Worm (Caenorhabditis elegans) whole organism, L2 larva: Measurements from ENCODE around the gene Y56A3A.2.

ENCODE experiments used
- ama-1 ChIP-seq: fragments of 150-350 bp; optimal IDR thresholded peaks from 2 replicates; lab custom pipeline; 2018; ENCODE audit warnings: inconsistent platforms
- crh-2 ChIP-seq: sonication (generic microtip); optimal IDR thresholded peaks from 2 replicates; lab custom pipeline; 2017; ENCODE audit warnings: missing biosample characterization, missing genetic modification characterization
- egl-27 ChIP-seq: sonication (generic microtip); optimal IDR thresholded peaks from 3 replicates; lab custom pipeline; 2017; ENCODE audit warnings: missing biosample characterization, missing genetic modification reagents, missing genetic modification characterization
- fos-1 ChIP-seq: fragments of 150-350 bp; optimal IDR thresholded peaks from 2 replicates; lab custom pipeline; 2014; ENCODE audit warnings: missing biosample characterization, missing genetic modification characterization
- nhr-11 ChIP-seq: fragments of 150-350 bp; optimal IDR thresholded peaks from 2 replicates; lab custom pipeline; 2014; ENCODE audit warnings: missing biosample characterization, missing genetic modification characterization
- nhr-6 ChIP-seq: fragments of 150-350 bp; optimal IDR thresholded peaks from 2 replicates; lab custom pipeline; 2014; ENCODE audit warnings: missing biosample characterization, missing genetic modification characterization
- snpc-4 ChIP-seq: fragments of 150-350 bp; optimal IDR thresholded peaks from 2 replicates; lab custom pipeline; 2014; ENCODE audit warnings: missing biosample characterization, missing genetic modification characterization
- unc-55 ChIP-seq: fragments of 150-350 bp; sonication (generic microtip); optimal IDR thresholded peaks from 3 replicates; lab custom pipeline; 2014; ENCODE audit warnings: missing biosample characterization, missing genetic modification reagents, missing genetic modification characterization
- unc-62 ChIP-seq: fragments of 150-350 bp; optimal IDR thresholded peaks from 2 replicates; lab custom pipeline; 2014; ENCODE audit warnings: missing biosample characterization, missing genetic modification reagents, missing genetic modification characterization
- ztf-11 ChIP-seq: sonication (generic microtip); optimal IDR thresholded peaks from 2 replicates; lab custom pipeline; 2017; ENCODE audit warnings: missing biosample characterization, missing genetic modification characterization

DNA sequence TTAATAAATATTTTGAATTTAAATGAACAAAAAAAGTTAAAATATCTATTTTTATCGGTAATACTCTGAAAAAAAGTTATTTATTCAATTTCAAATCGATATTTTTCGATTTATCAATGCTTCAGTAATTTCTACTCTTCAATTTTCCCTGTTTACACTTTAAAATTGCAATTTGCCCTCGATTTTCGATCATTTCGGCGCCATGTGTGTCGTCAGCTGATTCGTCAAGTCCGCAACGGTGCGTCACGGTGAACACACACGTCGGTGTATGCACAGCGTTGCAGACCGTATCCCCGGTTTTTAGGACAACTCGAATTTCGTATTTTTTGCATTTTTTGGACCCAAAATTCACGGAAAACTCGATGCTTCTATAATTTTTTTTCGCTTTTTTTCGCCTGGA is 38.8 kb downstream of the Y56A3A.2 start, which contains the start of gene C18D11.3:
- peak; percentile 78 for TF ChIP-seq snpc-4 (tag; lab: Kevin White, UChicago)
- peak; percentile 60 for TF ChIP-seq egl-27
- TF ChIP-seq nhr-6, result no peak
- no peak for TF ChIP-seq ama-1
- no peak for TF ChIP-seq unc-62 (GFP tag; lab: Kevin White, UChicago)
- no peak for TF ChIP-seq nhr-11 (tag; lab: Kevin White, UChicago)
- peak; percentile 88 for TF ChIP-seq crh-2 (tag; lab: Kevin White, UChicago)
- no peak for TF ChIP-seq ztf-11 (tag; lab: Kevin White, UChicago)
- peak; percentile 86 for TF ChIP-seq fos-1
- peak; percentile 87 for TF ChIP-seq unc-55 (GFP tag; lab: Kevin White, UChicago)
